Worm (Caenorhabditis elegans): Measurements from ENCODE around the gene urb-1.

Gene urb-1

DNA sequence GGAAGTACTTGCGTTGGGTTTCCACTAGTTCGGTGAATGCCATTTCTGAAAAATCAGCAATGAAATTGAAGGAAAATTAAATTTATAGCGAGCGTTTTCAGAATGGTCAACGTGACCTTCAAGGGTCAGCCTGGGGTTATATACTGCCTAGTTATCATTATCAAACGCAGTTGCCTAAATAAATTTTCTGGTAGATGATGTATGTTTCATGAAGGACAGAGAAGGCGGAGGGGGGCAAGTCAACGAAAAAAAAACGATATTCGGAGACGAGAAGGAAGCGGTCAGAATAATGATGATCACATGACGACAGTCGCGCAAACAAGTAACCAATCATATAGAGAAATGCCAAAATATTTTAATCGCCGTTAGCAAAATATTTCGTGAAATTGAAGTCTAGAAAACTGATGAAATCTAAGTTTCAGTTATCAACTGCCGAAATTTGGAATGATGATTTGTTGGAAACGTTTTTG, 6.0 kb upstream of the urb-1 start, which contains the start of gene alh-4:
TSS of gene alh-4 (minus strand) at position 51 of the 470 bp plus-strand sequence.
- TF ChIP-seq klf-2 (GFP tag; conservative IDR thresholded peaks at IDR 0.05) (no peak), ztf-23 (GFP tag; IDR thresholded peaks at IDR 0.05) (no peak), T22C8.4 (GFP tag; IDR thresholded peaks at IDR 0.05) (no peak), flt-1 (GFP tag; IDR thresholded peaks at IDR 0.05) (no peak), cog-1 (tag; optimal IDR thresholded peaks at IDR 0.05) (no peak), ztf-29 (GFP tag; IDR thresholded peaks at IDR 0.05) (no peak), med-1 (GFP tag; optimal IDR thresholded peaks at IDR 0.05; ENCODE audit: insufficient read depth) (no peak)

DNA sequence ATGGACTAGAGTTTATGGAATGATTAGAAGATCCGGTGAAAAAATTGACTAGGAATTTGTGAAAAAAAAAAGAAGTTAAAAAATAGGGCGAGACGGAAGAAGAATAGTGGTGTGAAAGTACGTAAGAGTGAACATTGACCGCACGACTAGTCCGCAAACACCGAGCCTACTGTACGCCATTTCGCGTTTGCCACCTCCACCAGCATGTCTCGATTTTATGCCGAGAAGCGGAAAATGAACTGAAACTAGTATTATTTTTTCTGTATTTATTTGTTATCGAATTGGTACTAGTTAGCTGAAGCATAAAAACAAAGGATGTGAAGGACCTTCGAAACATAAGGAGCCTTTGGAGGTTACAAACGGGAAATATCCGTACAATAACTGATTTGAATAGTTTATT, 3.5 kb upstream of the urb-1 start:
- no peak for TF ChIP-seq ref-1 (GFP tag; conservative IDR thresholded peaks at IDR 0.05)
- TF ChIP-seq flt-1 (GFP tag; IDR thresholded peaks at IDR 0.05) = no peak
- TF ChIP-seq klf-2 (GFP tag; conservative IDR thresholded peaks at IDR 0.05) = no peak
- no peak for TF ChIP-seq cog-1 (tag; optimal IDR thresholded peaks at IDR 0.05)
- TF ChIP-seq med-1 (GFP tag; optimal IDR thresholded peaks at IDR 0.05; ENCODE audit: insufficient read depth) = no peak
- no peak for TF ChIP-seq ztf-29 (GFP tag; IDR thresholded peaks at IDR 0.05)
- no peak for TF ChIP-seq T22C8.4 (GFP tag; IDR thresholded peaks at IDR 0.05)
- no peak for TF ChIP-seq tab-1 (GFP tag; IDR thresholded peaks at IDR 0.05)
- no peak; the same call in 1 of the 2 replicates for TF ChIP-seq ztf-23 (GFP tag; IDR thresholded peaks at IDR 0.05)

DNA sequence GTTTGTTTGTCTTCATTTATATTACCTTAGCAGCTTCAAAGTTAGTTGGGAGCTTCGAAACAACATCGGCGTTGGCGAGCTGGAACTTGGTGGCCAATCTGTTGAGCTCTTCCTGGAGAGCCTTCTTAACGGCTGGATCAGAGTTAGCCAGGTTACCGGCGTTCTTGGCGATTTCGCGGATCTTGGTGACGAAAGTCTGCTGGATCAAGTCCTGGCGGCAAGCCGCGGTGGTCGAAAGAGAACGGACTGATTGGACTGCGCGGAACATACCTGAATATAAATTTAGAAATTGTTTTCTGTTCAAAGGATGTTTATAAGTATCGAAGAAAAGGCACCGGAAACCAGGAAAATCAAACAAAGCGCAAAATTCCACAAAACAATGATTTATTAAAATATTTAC, 2.9 kb upstream of the urb-1 start, which contains the start of gene atp-4:
TSS of gene atp-4 (minus strand) at position 270 of the 400 bp plus-strand sequence.
- TF ChIP-seq cog-1 (tag; optimal IDR thresholded peaks at IDR 0.05) = no peak
- no peak for TF ChIP-seq T22C8.4 (GFP tag; IDR thresholded peaks at IDR 0.05)
- TF ChIP-seq ref-1 (GFP tag; conservative IDR thresholded peaks at IDR 0.05) = no peak
- TF ChIP-seq flt-1 (GFP tag; IDR thresholded peaks at IDR 0.05) = no peak
- no peak for TF ChIP-seq med-1 (GFP tag; optimal IDR thresholded peaks at IDR 0.05; ENCODE audit: insufficient read depth)
- no peak for TF ChIP-seq tab-1 (GFP tag; IDR thresholded peaks at IDR 0.05)
- no peak for TF ChIP-seq ztf-29 (GFP tag; IDR thresholded peaks at IDR 0.05)
- TF ChIP-seq ztf-23 (GFP tag; IDR thresholded peaks at IDR 0.05) = no peak
- TF ChIP-seq klf-2 (GFP tag; conservative IDR thresholded peaks at IDR 0.05) = no peak

DNA sequence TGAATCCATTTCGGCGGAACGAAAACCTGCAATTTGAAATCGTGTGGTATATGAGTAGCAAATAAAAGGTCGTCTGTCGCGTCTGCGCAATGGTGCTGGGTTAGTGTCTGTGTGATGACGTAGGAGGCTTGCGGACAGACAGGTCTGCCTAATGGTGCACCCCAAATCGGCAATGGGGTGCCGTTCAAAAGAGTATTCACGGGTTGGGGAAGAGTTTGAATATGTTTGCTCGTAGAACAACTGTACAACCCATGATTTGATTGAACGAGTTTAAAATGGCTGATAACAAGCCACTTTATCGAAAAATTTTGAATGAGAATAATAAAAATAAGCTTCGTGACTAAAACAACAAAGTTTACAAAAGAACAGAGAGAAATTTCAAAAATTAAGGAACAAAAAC, 2.0 kb upstream of the urb-1 start, which contains the start of gene T05H4.11:
TSS of gene T05H4.11 (minus strand) at position 335 of the 400 bp plus-strand sequence.
- TF ChIP-seq flt-1 (GFP tag; IDR thresholded peaks at IDR 0.05) (0 out of 2 replicates have a peak, but pooled peaks have one; percentile 31), klf-2 (GFP tag; conservative IDR thresholded peaks at IDR 0.05) (no peak), T22C8.4 (GFP tag; IDR thresholded peaks at IDR 0.05) (no peak)

DNA sequence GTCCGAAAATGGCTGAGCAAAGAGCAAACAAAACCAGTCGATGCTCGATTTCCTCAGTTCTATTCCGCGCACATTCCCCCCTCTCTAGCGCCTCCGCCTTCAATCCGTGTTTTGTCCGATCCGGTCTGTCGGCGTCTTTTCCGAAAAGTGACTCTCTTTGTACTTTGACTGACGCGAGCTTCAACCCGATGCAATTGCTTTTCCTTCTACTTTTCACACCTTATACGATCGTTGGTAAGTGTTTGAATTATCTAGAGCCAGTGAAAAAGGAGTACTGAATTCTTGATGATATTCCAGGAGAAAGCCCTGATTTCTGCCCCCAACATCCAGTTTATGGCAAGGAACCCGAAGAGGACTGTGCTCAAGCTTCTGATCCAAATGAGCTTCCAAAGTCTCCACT, 9.0 kb downstream of the urb-1 start, which contains the start of gene cht-6:
TSS of gene cht-6 (plus strand) at position 9 of the 400 bp plus-strand sequence.
- no peak for TF ChIP-seq ztf-23 (GFP tag; IDR thresholded peaks at IDR 0.05)
- no peak for TF ChIP-seq ref-1 (GFP tag; conservative IDR thresholded peaks at IDR 0.05)
- no peak for TF ChIP-seq flt-1 (GFP tag; IDR thresholded peaks at IDR 0.05)
- no peak for TF ChIP-seq cog-1 (tag; optimal IDR thresholded peaks at IDR 0.05)
- TF ChIP-seq med-1 (GFP tag; optimal IDR thresholded peaks at IDR 0.05; ENCODE audit: insufficient read depth) = no peak
- TF ChIP-seq tab-1 (GFP tag; IDR thresholded peaks at IDR 0.05) = no peak
- TF ChIP-seq T22C8.4 (GFP tag; IDR thresholded peaks at IDR 0.05) = no peak
- no peak for TF ChIP-seq ztf-29 (GFP tag; IDR thresholded peaks at IDR 0.05)
- TF ChIP-seq klf-2 (GFP tag; conservative IDR thresholded peaks at IDR 0.05) = no peak

DNA sequence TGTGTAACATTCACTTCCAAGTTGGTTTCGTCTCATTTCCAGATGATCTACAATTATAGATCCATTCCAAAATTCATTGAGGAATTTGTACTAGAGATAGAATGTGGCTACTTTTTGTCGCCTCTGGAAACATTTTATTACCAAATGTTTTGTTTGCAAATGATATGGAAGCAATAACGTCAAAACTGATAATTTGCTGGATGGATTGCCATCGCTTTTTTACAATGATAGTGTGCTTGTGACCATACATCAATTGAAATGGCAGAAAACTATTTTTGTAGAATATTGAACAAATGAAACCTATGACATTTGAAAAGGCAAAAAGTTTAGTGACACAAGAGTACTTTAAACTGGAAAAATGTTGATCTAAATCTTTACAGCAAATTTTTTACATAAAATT, 9.5 kb downstream of the urb-1 start:
- TF ChIP-seq ztf-23 (GFP tag; IDR thresholded peaks at IDR 0.05) (no peak), med-1 (GFP tag; optimal IDR thresholded peaks at IDR 0.05; ENCODE audit: insufficient read depth) (no peak), flt-1 (GFP tag; IDR thresholded peaks at IDR 0.05) (no peak), ztf-29 (GFP tag; IDR thresholded peaks at IDR 0.05) (no peak), T22C8.4 (GFP tag; IDR thresholded peaks at IDR 0.05) (no peak), tab-1 (GFP tag; IDR thresholded peaks at IDR 0.05) (no peak), ref-1 (GFP tag; conservative IDR thresholded peaks at IDR 0.05) (no peak), klf-2 (GFP tag; conservative IDR thresholded peaks at IDR 0.05) (no peak), cog-1 (tag; optimal IDR thresholded peaks at IDR 0.05) (no peak)

DNA sequence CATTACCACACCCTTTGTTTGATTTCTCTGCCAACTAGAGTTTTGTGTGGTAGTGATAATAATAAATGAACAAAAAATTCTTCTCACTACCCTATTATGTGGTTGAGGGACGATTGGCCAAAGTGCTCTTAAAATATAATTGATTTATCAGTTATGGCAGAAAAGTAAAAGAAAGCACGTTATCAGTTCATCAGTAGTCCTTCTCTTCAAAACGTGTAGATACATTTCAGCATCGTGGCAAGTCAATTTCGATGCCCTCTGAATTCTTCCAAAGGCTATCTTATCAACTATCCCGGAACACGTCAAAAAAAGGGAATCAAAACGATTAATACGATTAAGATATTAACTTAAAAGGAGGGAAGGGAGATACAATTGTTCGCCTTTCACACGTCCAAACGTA, 10.9 kb downstream of the urb-1 start:
- TF ChIP-seq flt-1 (GFP tag; IDR thresholded peaks at IDR 0.05) = no peak
- TF ChIP-seq tab-1 (GFP tag; IDR thresholded peaks at IDR 0.05) = no peak
- no peak for TF ChIP-seq med-1 (GFP tag; optimal IDR thresholded peaks at IDR 0.05; ENCODE audit: insufficient read depth)
- TF ChIP-seq ref-1 (GFP tag; conservative IDR thresholded peaks at IDR 0.05) = no peak
- TF ChIP-seq cog-1 (tag; optimal IDR thresholded peaks at IDR 0.05) = no peak
- no peak for TF ChIP-seq ztf-23 (GFP tag; IDR thresholded peaks at IDR 0.05)
- TF ChIP-seq ztf-29 (GFP tag; IDR thresholded peaks at IDR 0.05) = no peak
- no peak for TF ChIP-seq klf-2 (GFP tag; conservative IDR thresholded peaks at IDR 0.05)
- TF ChIP-seq T22C8.4 (GFP tag; IDR thresholded peaks at IDR 0.05) = no peak

DNA sequence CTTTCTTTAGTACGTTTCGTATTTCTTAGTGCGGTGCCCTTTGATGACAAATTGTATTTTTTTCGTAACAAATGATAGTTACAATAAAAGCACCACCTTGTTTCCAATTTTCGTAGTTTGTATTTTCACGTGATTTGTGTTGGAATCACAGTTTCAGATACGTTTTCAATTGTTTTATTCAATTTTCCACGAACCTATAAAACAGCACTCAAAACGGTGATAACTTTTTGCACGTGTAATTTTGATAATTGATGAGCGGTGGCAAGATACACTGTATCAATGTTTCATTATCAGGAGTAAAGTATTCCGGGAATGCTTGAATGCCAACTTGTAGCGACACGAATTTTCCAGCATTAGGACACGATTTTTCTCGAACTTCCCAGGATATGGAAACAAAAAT, 12.8 kb downstream of the urb-1 start:
- TF ChIP-seq klf-2 (GFP tag; conservative IDR thresholded peaks at IDR 0.05) (no peak), cog-1 (tag; optimal IDR thresholded peaks at IDR 0.05) (no peak), ztf-29 (GFP tag; IDR thresholded peaks at IDR 0.05) (no peak), tab-1 (GFP tag; IDR thresholded peaks at IDR 0.05) (no peak), med-1 (GFP tag; optimal IDR thresholded peaks at IDR 0.05; ENCODE audit: insufficient read depth) (no peak), T22C8.4 (GFP tag; IDR thresholded peaks at IDR 0.05) (no peak), ztf-23 (GFP tag; IDR thresholded peaks at IDR 0.05) (no peak), flt-1 (GFP tag; IDR thresholded peaks at IDR 0.05) (no peak), ref-1 (GFP tag; conservative IDR thresholded peaks at IDR 0.05) (no peak)

DNA sequence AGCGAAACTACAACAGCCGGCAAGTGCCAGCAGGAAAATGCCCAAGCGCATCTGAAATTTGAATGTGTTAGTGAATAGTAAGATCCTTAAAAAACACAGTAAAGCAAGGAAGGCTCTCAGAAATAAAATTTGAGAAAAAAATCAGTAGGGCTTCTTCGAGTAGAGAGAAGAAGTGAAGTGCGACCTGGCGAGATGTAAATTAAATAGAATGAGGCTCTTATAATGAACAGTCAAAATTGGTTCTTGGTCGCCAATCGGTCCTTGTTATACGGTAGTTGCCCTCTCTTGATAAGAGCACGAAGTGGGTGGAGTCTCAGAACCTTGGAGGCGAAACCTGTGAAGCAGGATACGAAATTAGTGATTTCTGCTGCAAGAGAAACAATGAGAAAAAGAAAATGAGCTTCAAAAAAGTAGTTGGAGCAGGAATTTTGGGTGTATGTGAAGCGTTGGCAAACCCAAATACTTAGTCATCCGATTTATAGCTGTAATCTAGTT, 15.2 kb downstream of the urb-1 start, which contains the start of gene bcf-1:
TSS of gene bcf-1 (minus strand) at position 51 of the 495 bp plus-strand sequence.
- TF ChIP-seq T22C8.4 (GFP tag; IDR thresholded peaks at IDR 0.05) (no peak), ztf-29 (GFP tag; IDR thresholded peaks at IDR 0.05) (no peak), tab-1 (GFP tag; IDR thresholded peaks at IDR 0.05) (no peak), flt-1 (GFP tag; IDR thresholded peaks at IDR 0.05) (no peak), klf-2 (GFP tag; conservative IDR thresholded peaks at IDR 0.05) (no peak), ref-1 (GFP tag; conservative IDR thresholded peaks at IDR 0.05) (no peak), ztf-23 (GFP tag; IDR thresholded peaks at IDR 0.05) (no peak), med-1 (GFP tag; optimal IDR thresholded peaks at IDR 0.05; ENCODE audit: insufficient read depth) (no peak), cog-1 (tag; optimal IDR thresholded peaks at IDR 0.05) (no peak)
